Worm (Caenorhabditis elegans) whole organism, young adult: ENCODE measurements around the gene nrf-6.

ENCODE experiments used
- B0019.2 ChIP-seq: fragments of 200-800 bp; sonication (Bioruptor generic); conservative IDR thresholded peaks from 2 replicates; pipeline ENCODE4 v1.3.6; 2022; ENCODE audit warnings: missing genetic modification reagents, missing genetic modification characterization, missing compliant biosample characterization
- B0336.3 ChIP-seq: fragments of 200-800 bp; sonication (Bioruptor generic); IDR thresholded peaks from 2 replicates; pipeline ENCODE4 v1.3.6; 2022; ENCODE audit warnings: missing genetic modification characterization, missing compliant biosample characterization
- F23B12.7 ChIP-seq: sonication (generic microtip); optimal IDR thresholded peaks from 2 replicates; lab custom pipeline; 2017; ENCODE audit warnings: missing genetic modification characterization, mild to moderate bottlenecking, missing compliant biosample characterization, antibody characterized with exemption, moderate library complexity; ENCODE audit not compliant: insufficient read depth
- F57A8.1 ChIP-seq: fragments of 200-800 bp; sonication (Bioruptor generic); optimal IDR thresholded peaks from 2 replicates; lab custom pipeline; 2018; ENCODE audit warnings: mild to moderate bottlenecking, missing genetic modification characterization, moderate library complexity, missing compliant biosample characterization
- K11D2.4 ChIP-seq: fragments of 200-800 bp; sonication (Bioruptor generic); IDR thresholded peaks from 2 replicates; pipeline ENCODE4 v1.3.6; 2022; ENCODE audit warnings: missing genetic modification reagents, missing genetic modification characterization, missing compliant biosample characterization
- Y53F4B.3 ChIP-seq: fragments of 200-800 bp; sonication (Bioruptor generic); IDR thresholded peaks from 2 replicates; pipeline ENCODE4 v1.3.6; 2022; ENCODE audit warnings: missing genetic modification reagents, missing genetic modification characterization, missing compliant biosample characterization
- Y95B8A.8 ChIP-seq: fragments of 200-800 bp; sonication (Bioruptor generic); IDR thresholded peaks from 2 replicates; pipeline ENCODE4 v1.3.6; 2022; ENCODE audit warnings: missing genetic modification reagents, missing genetic modification characterization, missing compliant biosample characterization
- atf-7 ChIP-seq: sonication (generic microtip); optimal IDR thresholded peaks from 2 replicates; lab custom pipeline; 2017; ENCODE audit warnings: mild to moderate bottlenecking, missing genetic modification characterization, missing compliant biosample characterization
- attf-5 ChIP-seq: fragments of 200-800 bp; sonication (Bioruptor generic); optimal IDR thresholded peaks from 2 replicates; lab custom pipeline; 2018; ENCODE audit warnings: mild to moderate bottlenecking, missing genetic modification characterization, missing compliant biosample characterization
- cebp-1 ChIP-seq, 2 experiments: fragments of 200-800 bp in 1 of 2; sonication (Bioruptor generic) in 1 of 2; sonication (generic microtip) in 1 of 2; IDR thresholded peaks in 1 of 2; optimal IDR thresholded peaks in 1 of 2; 2 replicates each; pipeline versions ENCODE4 v1.3.6 to Lab custom; 2017 to 2022; ENCODE audit warnings: missing compliant biosample characterization in 2 of 2, missing genetic modification characterization in 2 of 2, mild to moderate bottlenecking in 1 of 2, missing genetic modification reagents in 1 of 2, moderate library complexity in 1 of 2
- ceh-40 ChIP-seq: fragments of 200-800 bp; sonication (Bioruptor generic); IDR thresholded peaks from 2 replicates; pipeline ENCODE4 v1.3.6; 2022; ENCODE audit warnings: missing genetic modification characterization, missing compliant biosample characterization
- ceh-79 ChIP-seq: sonication (generic microtip); optimal IDR thresholded peaks from 2 replicates; lab custom pipeline; 2017; ENCODE audit warnings: mild to moderate bottlenecking, missing genetic modification characterization, missing compliant biosample characterization
- chd-7 ChIP-seq: sonication (generic microtip); optimal IDR thresholded peaks from 2 replicates; lab custom pipeline; 2016; ENCODE audit warnings: mild to moderate bottlenecking, missing genetic modification characterization, moderate library complexity, missing compliant biosample characterization
- dpff-1 ChIP-seq: sonication (generic microtip); optimal IDR thresholded peaks from 2 replicates; lab custom pipeline; 2017; ENCODE audit warnings: mild to moderate bottlenecking, missing genetic modification characterization, missing compliant biosample characterization
- fkh-3 ChIP-seq: sonication (generic microtip); optimal IDR thresholded peaks from 2 replicates; lab custom pipeline; 2016; ENCODE audit warnings: mild to moderate bottlenecking, missing genetic modification characterization, missing compliant biosample characterization
- hlh-12 ChIP-seq: sonication (generic microtip); optimal IDR thresholded peaks from 2 replicates; lab custom pipeline; 2016; ENCODE audit warnings: missing genetic modification characterization, missing compliant biosample characterization
- hlh-26 ChIP-seq: fragments of 200-800 bp; sonication (Bioruptor generic); conservative IDR thresholded peaks from 2 replicates; pipeline ENCODE4 v1.3.6; 2022; ENCODE audit warnings: missing genetic modification reagents, missing genetic modification characterization, missing compliant biosample characterization
- hrde-1 ChIP-seq: sonication (generic microtip); optimal IDR thresholded peaks from 2 replicates; lab custom pipeline; 2016; ENCODE audit warnings: missing genetic modification characterization, mild to moderate bottlenecking, missing compliant biosample characterization, moderate library complexity, missing genotype, missing genetic modification reagents, borderline replicate concordance
- let-607 ChIP-seq, 2 experiments: fragments of 200-800 bp in 1 of 2; sonication (Bioruptor generic) in 1 of 2; sonication (generic microtip) in 1 of 2; optimal IDR thresholded peaks; 2 replicates each; lab custom pipeline; 2016 to 2018; ENCODE audit warnings: mild to moderate bottlenecking in 2 of 2, missing compliant biosample characterization in 2 of 2, missing genetic modification characterization in 2 of 2, moderate library complexity in 2 of 2, missing genotype in 1 of 2
- lin-35 ChIP-seq, 3 experiments: fragments of 150-350 bp in 2 of 3; sonication (generic microtip) in 1 of 3; optimal IDR thresholded peaks; 2 replicates each; lab custom pipeline; 2014 to 2018; ENCODE audit warnings: missing biosample characterization in 3 of 3, missing genetic modification characterization in 3 of 3, missing genetic modification reagents in 3 of 3
- lin-54 ChIP-seq: fragments of 200-800 bp; sonication (Bioruptor generic); optimal IDR thresholded peaks from 2 replicates; lab custom pipeline; 2018; ENCODE audit warnings: mild to moderate bottlenecking, missing genetic modification characterization, missing compliant biosample characterization
- lsy-27 ChIP-seq: sonication (generic microtip); optimal IDR thresholded peaks from 2 replicates; lab custom pipeline; 2017; ENCODE audit warnings: missing genetic modification characterization, mild to moderate bottlenecking, missing compliant biosample characterization, antibody characterized with exemption, missing genotype, borderline replicate concordance; ENCODE audit not compliant: insufficient read depth
- madf-8 ChIP-seq: fragments of 200-800 bp; sonication (Bioruptor generic); conservative IDR thresholded peaks from 2 replicates; pipeline ENCODE4 v1.3.6; 2022; ENCODE audit warnings: missing genetic modification reagents, missing genetic modification characterization, missing compliant biosample characterization
- mcd-1 ChIP-seq: fragments of 200-800 bp; sonication (Bioruptor generic); IDR thresholded peaks from 2 replicates; pipeline ENCODE4 v1.3.6; 2022; ENCODE audit warnings: missing genetic modification reagents, missing genetic modification characterization, missing compliant biosample characterization
- mes-4 ChIP-seq: sonication (generic microtip); optimal IDR thresholded peaks from 2 replicates; lab custom pipeline; 2016; ENCODE audit warnings: missing genotype, missing genetic modification characterization, missing compliant biosample characterization
- mxl-1 ChIP-seq: sonication (generic microtip); optimal IDR thresholded peaks from 2 replicates; lab custom pipeline; 2016; ENCODE audit warnings: missing genetic modification characterization, missing compliant biosample characterization
- nfya-2 ChIP-seq: fragments of 200-800 bp; sonication (Bioruptor generic); IDR thresholded peaks from 2 replicates; pipeline ENCODE4 v1.3.6; 2022; ENCODE audit warnings: missing genetic modification reagents, missing genetic modification characterization, missing compliant biosample characterization
- nhr-27 ChIP-seq: fragments of 200-800 bp; sonication (Bioruptor generic); optimal IDR thresholded peaks from 2 replicates; lab custom pipeline; 2018; ENCODE audit warnings: mild to moderate bottlenecking, missing genetic modification characterization, moderate library complexity, missing compliant biosample characterization
- nhr-80 ChIP-seq: sonication (generic microtip); optimal IDR thresholded peaks from 2 replicates; lab custom pipeline; 2016; ENCODE audit warnings: missing genetic modification characterization, missing compliant biosample characterization
- rec-8 ChIP-seq, 2 experiments: sonication (generic microtip); optimal IDR thresholded peaks; 2 replicates each; lab custom pipeline; 2016; ENCODE audit warnings: mild to moderate bottlenecking in 2 of 2, missing genetic modification characterization in 2 of 2, missing genetic modification reagents in 2 of 2, missing genotype in 2 of 2, missing biosample characterization in 1 of 2, missing compliant biosample characterization in 1 of 2, moderate library complexity in 1 of 2
- rpc-1 ChIP-seq, 2 experiments: fragments of 150-350 bp in 1 of 2; sonication (generic microtip) in 1 of 2; optimal IDR thresholded peaks; 2 replicates each; lab custom pipeline; 2014 to 2018; ENCODE audit warnings: missing biosample characterization in 1 of 2, missing genetic modification characterization in 1 of 2, missing genetic modification reagents in 1 of 2, missing genotype in 1 of 2
- snpc-1.1 ChIP-seq: sonication (generic microtip); optimal IDR thresholded peaks from 2 replicates; lab custom pipeline; 2017; ENCODE audit warnings: missing genetic modification characterization, mild to moderate bottlenecking, missing compliant biosample characterization, antibody characterized with exemption, moderate library complexity, missing genotype, missing genetic modification reagents; ENCODE audit not compliant: insufficient read depth
- tbp1 ChIP-seq: fragments of 200-800 bp; sonication (Bioruptor generic); optimal IDR thresholded peaks from 2 replicates; lab custom pipeline; 2018; ENCODE audit warnings: mild to moderate bottlenecking, missing genetic modification characterization, missing compliant biosample characterization
- tbx-9 ChIP-seq: sonication (generic microtip); optimal IDR thresholded peaks from 2 replicates; lab custom pipeline; 2016; ENCODE audit warnings: borderline replicate concordance, missing genetic modification characterization, inconsistent platforms, missing compliant biosample characterization
- tlf-1 ChIP-seq: fragments of 200-800 bp; sonication (Bioruptor generic); optimal IDR thresholded peaks from 2 replicates; lab custom pipeline; 2018; ENCODE audit warnings: mild to moderate bottlenecking, missing genetic modification characterization, missing compliant biosample characterization
- unc-130 ChIP-seq: sonication (generic microtip); optimal IDR thresholded peaks from 2 replicates; lab custom pipeline; 2016; ENCODE audit warnings: missing genetic modification reagents, missing genetic modification characterization, missing compliant biosample characterization
- unc-62 ChIP-seq: fragments of 150-350 bp; optimal IDR thresholded peaks from 2 replicates; lab custom pipeline; 2014; ENCODE audit warnings: missing biosample characterization, missing genetic modification reagents, missing genetic modification characterization
- zfh-2 ChIP-seq: fragments of 200-800 bp; sonication (Bioruptor generic); conservative IDR thresholded peaks from 2 replicates; pipeline ENCODE4 v1.3.6; 2022; ENCODE audit warnings: missing genetic modification reagents, missing genetic modification characterization, missing compliant biosample characterization
- ztf-18 ChIP-seq: sonication (generic microtip); optimal IDR thresholded peaks from 2 replicates; lab custom pipeline; 2016; ENCODE audit warnings: missing genotype, mild to moderate bottlenecking, missing genetic modification characterization, missing compliant biosample characterization
- ztf-25 ChIP-seq: fragments of 200-800 bp; sonication (Bioruptor generic); IDR thresholded peaks from 2 replicates; pipeline ENCODE4 v1.3.6; 2022; ENCODE audit warnings: missing genetic modification reagents, missing genetic modification characterization, missing compliant biosample characterization
- ztf-26 ChIP-seq: sonication (generic microtip); optimal IDR thresholded peaks from 2 replicates; lab custom pipeline; 2017; ENCODE audit warnings: missing genetic modification characterization, missing compliant biosample characterization
- ztf-6 ChIP-seq: fragments of 200-800 bp; sonication (Bioruptor generic); IDR thresholded peaks from 2 replicates; pipeline ENCODE4 v1.3.6; 2022; ENCODE audit warnings: missing genetic modification reagents, missing genetic modification characterization, missing compliant biosample characterization

Gene nrf-6

ce11 chrII:8032657-8033056 is at the start of gene nrf-6:
TSS of gene nrf-6 (minus strand) at chrII:8032708.
- peak; percentile 94 for TF ChIP-seq nhr-80 (tag; lab: Kevin White, UChicago)
- no peak for TF ChIP-seq ceh-79 (tag; lab: Kevin White, UChicago)
- TF ChIP-seq tbp1 (GFP tag; lab: Kevin White, UChicago): peak; percentile 5
- peak; percentile 26 for TF ChIP-seq atf-7 (tag; lab: Kevin White, UChicago)

DNA sequence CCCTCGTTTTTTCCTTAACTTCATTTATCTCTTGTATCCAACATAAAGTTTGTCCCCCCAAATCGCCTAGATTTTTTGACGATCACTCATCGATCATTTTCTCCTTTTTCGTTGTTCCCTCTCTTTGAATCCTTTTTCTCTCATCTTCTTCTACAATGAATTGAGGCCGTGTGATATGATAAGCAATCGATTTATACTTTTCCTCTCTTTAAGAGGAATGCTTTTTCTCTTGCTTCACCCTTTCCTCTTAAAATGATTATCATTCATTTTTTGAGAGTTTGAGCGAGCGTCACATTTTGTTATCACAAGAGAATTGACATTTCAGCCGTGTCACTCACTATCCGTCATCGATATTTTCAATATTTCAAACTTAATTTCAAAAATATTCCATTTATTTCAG is 45.5 kb upstream of the nrf-6 start, which contains the start of gene K02C4.5:
TSS of gene K02C4.5 (plus strand) at position 395 of the 400 bp plus-strand sequence.
- TF ChIP-seq Y53F4B.3 (GFP tag; lab: Robert Waterston, UW): no peak
- no peak for TF ChIP-seq B0336.3 (GFP tag; lab: Robert Waterston, UW)
- no peak for TF ChIP-seq mcd-1 (GFP tag; lab: Robert Waterston, UW)
- peak; percentile 6 for TF ChIP-seq ztf-18 (tag; lab: Kevin White, UChicago)
- TF ChIP-seq cebp-1 (GFP tag; IDR thresholded peaks at IDR 0.05; lab: Robert Waterston, UW): no peak
- peak; percentile 16 for TF ChIP-seq cebp-1 (tag; optimal IDR thresholded peaks at IDR 0.05; lab: Kevin White, UChicago)
- TF ChIP-seq tlf-1 (GFP tag; lab: Kevin White, UChicago): no peak
- TF ChIP-seq tbx-9 (tag; lab: Kevin White, UChicago): no peak
- peak; percentile 38 to 48 for TF ChIP-seq let-607 (tag; optimal IDR thresholded peaks at IDR 0.05; lab: Kevin White, UChicago)
- TF ChIP-seq mxl-1 (tag; lab: Kevin White, UChicago): no peak
- TF ChIP-seq nfya-2 (GFP tag; lab: Robert Waterston, UW): no peak
- peak; percentile 29 for TF ChIP-seq attf-5 (GFP tag; lab: Kevin White, UChicago)
- TF ChIP-seq snpc-1.1 (tag; lab: Kevin White, UChicago): no peak
- no peak for TF ChIP-seq unc-130 (GFP tag; lab: Kevin White, UChicago)
- TF ChIP-seq unc-62 (GFP tag; lab: Kevin White, UChicago): peak; percentile 64
- TF ChIP-seq dpff-1 (tag; lab: Kevin White, UChicago): no peak
- peak; percentile 82 for TF ChIP-seq nhr-80 (tag; lab: Kevin White, UChicago)
- no peak for TF ChIP-seq hlh-12 (tag; lab: Kevin White, UChicago)
- TF ChIP-seq zfh-2 (GFP tag; lab: Robert Waterston, UW): no peak

DNA sequence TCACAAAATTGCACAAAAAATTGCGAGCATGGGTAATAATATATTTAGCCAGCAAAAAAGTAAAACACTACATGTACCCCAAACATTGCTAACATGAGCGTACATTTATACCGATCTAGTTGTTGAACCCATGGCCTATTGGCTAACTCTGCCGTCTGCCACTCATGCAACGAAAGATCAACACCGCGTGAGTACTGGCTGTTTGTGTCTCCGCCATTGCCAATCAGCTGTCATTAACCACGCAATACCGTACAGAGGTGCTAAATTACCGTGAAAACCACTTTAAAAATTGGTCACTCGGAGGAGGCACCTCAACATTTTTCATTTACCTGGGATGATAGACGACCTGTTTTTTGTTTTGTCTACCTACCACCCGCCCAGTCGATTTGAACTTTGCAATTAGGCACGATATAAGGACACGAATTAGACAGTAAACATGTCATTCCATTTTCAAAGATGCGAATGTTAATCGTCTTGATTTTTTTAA is 42.9 kb upstream of the nrf-6 start, which contains the start of gene K02C4.2:
TSS of gene K02C4.2 (plus strand) at position 437 of the 487 bp plus-strand sequence.
- TF ChIP-seq chd-7 (tag; lab: Kevin White, UChicago) (peak; percentile 90), ztf-26 (tag; lab: Kevin White, UChicago) (peak; percentile 79), hrde-1 (peak; percentile 63), rpc-1 (optimal IDR thresholded peaks at IDR 0.05; lab: Kevin White, UChicago) (peak; percentile 97), rpc-1 (tag; optimal IDR thresholded peaks at IDR 0.05; lab: Kevin White, UChicago) (peak; percentile 93), B0019.2 (GFP tag; lab: Robert Waterston, UW) (0 out of 2 replicates have a peak, but pooled peaks have one; percentile 40), fkh-3 (tag; lab: Kevin White, UChicago) (peak; percentile 85), mes-4 (peak; percentile 81), hlh-12 (tag; lab: Kevin White, UChicago) (peak; percentile 34), ceh-40 (GFP tag; lab: Robert Waterston, UW) (peak; percentile 57; the same call in 1 of the 2 replicates), lin-54 (GFP tag; lab: Kevin White, UChicago) (peak; percentile 76), rec-8 (tag; optimal IDR thresholded peaks at IDR 0.05; lab: Kevin White, UChicago) (peak; percentile 70 to 73), K11D2.4 (GFP tag; lab: Robert Waterston, UW) (no peak), nhr-27 (peak; percentile 73), B0336.3 (GFP tag; lab: Robert Waterston, UW) (peak; percentile 67), Y95B8A.8 (GFP tag; lab: Robert Waterston, UW) (no peak), F23B12.7 (tag; lab: Kevin White, UChicago) (peak; percentile 76), hlh-26 (no peak), let-607 (tag; optimal IDR thresholded peaks at IDR 0.05; lab: Kevin White, UChicago) (peak; percentile 61 to 72), ztf-6 (GFP tag; lab: Robert Waterston, UW) (no peak), madf-8 (GFP tag; lab: Robert Waterston, UW) (no peak), lin-35 (GFP tag; optimal IDR thresholded peaks at IDR 0.05; lab: Kevin White, UChicago) (peak in 1 of 3 experiments; percentile 72), F57A8.1 (GFP tag; lab: Kevin White, UChicago) (no peak), lsy-27 (tag; lab: Kevin White, UChicago) (no peak), ztf-25 (GFP tag; lab: Robert Waterston, UW) (0 out of 2 replicates have a peak, but pooled peaks have one; percentile 53)
